Worm (Caenorhabditis elegans): ENCODE results near the gene srh-67.

- no peak for TF ChIP-seq nhr-6 (tag; optimal IDR thresholded peaks at IDR 0.05)
- no peak for TF ChIP-seq snpc-4 (tag; optimal IDR thresholded peaks at IDR 0.05)
- no peak for TF ChIP-seq zag-1 (tag; optimal IDR thresholded peaks at IDR 0.05)
- TF ChIP-seq nhr-11 (tag; optimal IDR thresholded peaks at IDR 0.05), result no peak
- TF ChIP-seq fos-1 (tag; optimal IDR thresholded peaks at IDR 0.05), result no peak
- TF ChIP-seq unc-62 (GFP tag; optimal IDR thresholded peaks at IDR 0.05), result no peak
- TF ChIP-seq alr-1 (tag; optimal IDR thresholded peaks at IDR 0.05), result no peak
These were observed 22.2 kb downstream of the srh-67 start, which contains the start of gene srx-120 for ce11 chrII:12530958-12531357.
